Worm (Caenorhabditis elegans) whole organism, late embryonic: Measurements from ENCODE around the gene pir-1.

Source experiments
- nfya-1 ChIP-seq: sonication (generic microtip); optimal IDR thresholded peaks from 2 replicates; lab custom pipeline; 2017; ENCODE audit warnings: missing genetic modification characterization, mild to moderate bottlenecking, missing compliant biosample characterization, antibody characterized with exemption, moderate library complexity
- npax-4 ChIP-seq: sonication (generic microtip); optimal IDR thresholded peaks from 2 replicates; lab custom pipeline; 2016; ENCODE audit warnings: missing genetic modification characterization, missing compliant biosample characterization
- ttx-3 ChIP-seq: sonication (generic microtip); optimal IDR thresholded peaks from 2 replicates; lab custom pipeline; 2016; ENCODE audit warnings: missing genetic modification reagents, missing genetic modification characterization, missing compliant biosample characterization

ce11 chrII:9181155-9181554, 4.1 kb downstream of the pir-1 start:
- no peak for TF ChIP-seq nfya-1 (tag; lab: Kevin White, UChicago)
- no peak for TF ChIP-seq npax-4
- TF ChIP-seq ttx-3 (tag; lab: Kevin White, UChicago), result no peak
